Worm (Caenorhabditis elegans) whole organism, L2 larva: ENCODE results near the gene nfx-1.

Experiments used
- C34F6.9 ChIP-seq: fragments of 150-350 bp; optimal IDR thresholded peaks from 2 replicates; lab custom pipeline; 2014; ENCODE audit warnings: missing biosample characterization, missing genetic modification characterization
- F13H6.1 ChIP-seq: sonication (generic microtip); optimal IDR thresholded peaks from 2 replicates; lab custom pipeline; 2016; ENCODE audit warnings: missing genetic modification characterization, missing compliant biosample characterization
- R02D3.7 ChIP-seq: fragments of 150-350 bp; optimal IDR thresholded peaks from 2 replicates; lab custom pipeline; 2014; ENCODE audit warnings: missing biosample characterization, missing genetic modification characterization
- Y55F3AM.14 ChIP-seq: fragments of 200-800 bp; sonication (Bioruptor generic); optimal IDR thresholded peaks from 2 replicates; lab custom pipeline; 2018; ENCODE audit warnings: mild to moderate bottlenecking, missing genetic modification characterization, missing compliant biosample characterization
- alr-1 ChIP-seq: fragments of 150-350 bp; optimal IDR thresholded peaks from 2 replicates; lab custom pipeline; 2014; ENCODE audit warnings: missing biosample characterization, missing genetic modification characterization
- aly-2 ChIP-seq: fragments of 150-350 bp; optimal IDR thresholded peaks from 2 replicates; lab custom pipeline; 2014; ENCODE audit warnings: missing biosample characterization, missing genetic modification characterization
- ceh-16 ChIP-seq: fragments of 150-350 bp; optimal IDR thresholded peaks from 2 replicates; lab custom pipeline; 2014; ENCODE audit warnings: missing biosample characterization, missing genetic modification characterization
- ceh-82 ChIP-seq: fragments of 150-350 bp; optimal IDR thresholded peaks from 2 replicates; lab custom pipeline; 2014; ENCODE audit warnings: missing biosample characterization, missing genetic modification characterization
- crh-2 ChIP-seq: sonication (generic microtip); optimal IDR thresholded peaks from 2 replicates; lab custom pipeline; 2017; ENCODE audit warnings: missing biosample characterization, missing genetic modification characterization
- dmd-4 ChIP-seq: sonication (generic microtip); optimal IDR thresholded peaks from 2 replicates; lab custom pipeline; 2017; ENCODE audit warnings: missing biosample characterization, missing genetic modification characterization
- egl-27 ChIP-seq: sonication (generic microtip); optimal IDR thresholded peaks from 3 replicates; lab custom pipeline; 2017; ENCODE audit warnings: missing biosample characterization, missing genetic modification reagents, missing genetic modification characterization
- elt-3 ChIP-seq: sonication (generic microtip); optimal IDR thresholded peaks from 2 replicates; lab custom pipeline; 2017; ENCODE audit warnings: missing biosample characterization, missing genetic modification characterization
- fos-1 ChIP-seq: fragments of 150-350 bp; optimal IDR thresholded peaks from 2 replicates; lab custom pipeline; 2014; ENCODE audit warnings: missing biosample characterization, missing genetic modification characterization
- gmeb-1 ChIP-seq: fragments of 150-350 bp; optimal IDR thresholded peaks from 2 replicates; lab custom pipeline; 2014; ENCODE audit warnings: missing biosample characterization, missing genetic modification characterization
- lin-13 ChIP-seq: fragments of 150-350 bp; optimal IDR thresholded peaks from 2 replicates; lab custom pipeline; 2014; ENCODE audit warnings: missing biosample characterization, missing genetic modification reagents, missing genetic modification characterization
- lin-39 ChIP-seq: fragments of 150-350 bp; optimal IDR thresholded peaks from 2 replicates; lab custom pipeline; 2014; ENCODE audit warnings: missing biosample characterization, missing genetic modification reagents, missing genetic modification characterization
- mbf-1 ChIP-seq: sonication (generic microtip); optimal IDR thresholded peaks from 2 replicates; lab custom pipeline; 2017; ENCODE audit warnings: missing biosample characterization, missing genetic modification characterization
- mdl-1 ChIP-seq, 2 experiments: fragments of 150-350 bp in 1 of 2; sonication (generic microtip) in 1 of 2; optimal IDR thresholded peaks; 2 replicates each; lab custom pipeline; 2017; ENCODE audit warnings: missing biosample characterization in 2 of 2, missing genetic modification characterization in 2 of 2
- nhr-10 ChIP-seq: sonication (generic microtip); optimal IDR thresholded peaks from 2 replicates; lab custom pipeline; 2017; ENCODE audit warnings: missing biosample characterization, missing genetic modification characterization
- nhr-12 ChIP-seq: fragments of 150-350 bp; optimal IDR thresholded peaks from 2 replicates; lab custom pipeline; 2014; ENCODE audit warnings: missing biosample characterization, missing genetic modification characterization
- nhr-129 ChIP-seq: fragments of 150-350 bp; optimal IDR thresholded peaks from 2 replicates; lab custom pipeline; 2014; ENCODE audit warnings: missing biosample characterization, missing genetic modification characterization
- nhr-21 ChIP-seq: fragments of 150-350 bp; optimal IDR thresholded peaks from 2 replicates; lab custom pipeline; 2014; ENCODE audit warnings: missing biosample characterization, missing genetic modification characterization
- nhr-23 ChIP-seq: fragments of 150-350 bp; optimal IDR thresholded peaks from 2 replicates; lab custom pipeline; 2014; ENCODE audit warnings: missing biosample characterization, missing genetic modification reagents, missing genetic modification characterization
- nhr-237 ChIP-seq: fragments of 150-350 bp; optimal IDR thresholded peaks from 2 replicates; lab custom pipeline; 2014; ENCODE audit warnings: missing biosample characterization, missing genetic modification characterization
- nhr-25 ChIP-seq: fragments of 150-350 bp; sonication (generic microtip); optimal IDR thresholded peaks from 3 replicates; lab custom pipeline; 2014; ENCODE audit warnings: missing biosample characterization, missing genetic modification characterization
- nhr-6 ChIP-seq: fragments of 150-350 bp; optimal IDR thresholded peaks from 2 replicates; lab custom pipeline; 2014; ENCODE audit warnings: missing biosample characterization, missing genetic modification characterization
- peb-1 ChIP-seq: fragments of 150-350 bp; optimal IDR thresholded peaks from 2 replicates; lab custom pipeline; 2014; ENCODE audit warnings: missing biosample characterization, missing genetic modification characterization
- sem-4 ChIP-seq: fragments of 150-350 bp; optimal IDR thresholded peaks from 2 replicates; lab custom pipeline; 2014; ENCODE audit warnings: missing biosample characterization, missing genetic modification reagents, missing genetic modification characterization
- skn-1 ChIP-seq: sonication (generic microtip); optimal IDR thresholded peaks from 2 replicates; lab custom pipeline; 2017; ENCODE audit warnings: missing biosample characterization, missing genetic modification characterization
- sma-3 ChIP-seq: sonication (generic microtip); optimal IDR thresholded peaks from 2 replicates; lab custom pipeline; 2016; ENCODE audit warnings: missing genetic modification reagents, missing genetic modification characterization, missing compliant biosample characterization
- sma-9 ChIP-seq, 2 experiments: fragments of 150-350 bp in 1 of 2; sonication (generic microtip) in 1 of 2; optimal IDR thresholded peaks; 2 replicates each; lab custom pipeline; 2014 to 2016; ENCODE audit warnings: missing genetic modification characterization in 2 of 2, mild to moderate bottlenecking in 1 of 2, missing biosample characterization in 1 of 2, missing compliant biosample characterization in 1 of 2, missing genetic modification reagents in 1 of 2, moderate library complexity in 1 of 2
- snpc-4 ChIP-seq: fragments of 150-350 bp; optimal IDR thresholded peaks from 2 replicates; lab custom pipeline; 2014; ENCODE audit warnings: missing biosample characterization, missing genetic modification characterization
- unc-39 ChIP-seq: fragments of 150-350 bp; optimal IDR thresholded peaks from 2 replicates; lab custom pipeline; 2014; ENCODE audit warnings: missing biosample characterization, missing genetic modification characterization
- unc-55 ChIP-seq: fragments of 150-350 bp; sonication (generic microtip); optimal IDR thresholded peaks from 3 replicates; lab custom pipeline; 2014; ENCODE audit warnings: missing biosample characterization, missing genetic modification reagents, missing genetic modification characterization
- unc-62 ChIP-seq: fragments of 150-350 bp; optimal IDR thresholded peaks from 2 replicates; lab custom pipeline; 2014; ENCODE audit warnings: missing biosample characterization, missing genetic modification reagents, missing genetic modification characterization
- ztf-1 ChIP-seq: fragments of 200-800 bp; sonication (Bioruptor generic); conservative IDR thresholded peaks from 2 replicates; pipeline ENCODE4 v1.3.6; 2022; ENCODE audit warnings: missing genetic modification characterization, missing compliant biosample characterization

The nfx-1 gene

ce11 chrIII:6353084-6353483, 22.1 kb upstream of the nfx-1 start, which contains the start of gene akap-1:
Gene akap-1, plus strand, starts transcription at chrIII:6353384.
- no peak for TF ChIP-seq peb-1 (tag; lab: Kevin White, UChicago)
- TF ChIP-seq Y55F3AM.14 (GFP tag; lab: Kevin White, UChicago) = no peak
- no peak for TF ChIP-seq fos-1
- TF ChIP-seq sma-9 (GFP tag; optimal IDR thresholded peaks at IDR 0.05; lab: Kevin White, UChicago) = no peak
- TF ChIP-seq sma-9 (tag; optimal IDR thresholded peaks at IDR 0.05; lab: Kevin White, UChicago) = no peak
- TF ChIP-seq unc-62 = no peak
- TF ChIP-seq sma-3 (GFP tag; lab: Kevin White, UChicago) = no peak
- no peak for TF ChIP-seq gmeb-1 (tag; lab: Kevin White, UChicago)
- no peak for TF ChIP-seq dmd-4 (tag; lab: Kevin White, UChicago)
- TF ChIP-seq mdl-1 (tag; optimal IDR thresholded peaks at IDR 0.05; lab: Kevin White, UChicago) = no peak
- no peak for TF ChIP-seq nhr-129 (tag; lab: Kevin White, UChicago)
- no peak for TF ChIP-seq alr-1 (tag; lab: Kevin White, UChicago)
- TF ChIP-seq nhr-23 = no peak
- no peak for TF ChIP-seq nhr-10 (tag; lab: Kevin White, UChicago)
- no peak for TF ChIP-seq nhr-12 (tag; lab: Kevin White, UChicago)
- no peak for TF ChIP-seq elt-3 (tag; lab: Kevin White, UChicago)
- TF ChIP-seq C34F6.9 (tag; lab: Kevin White, UChicago) = no peak
- TF ChIP-seq F13H6.1 (tag; lab: Kevin White, UChicago) = no peak
- TF ChIP-seq crh-2 (tag; lab: Kevin White, UChicago) = no peak
- no peak for TF ChIP-seq ztf-1 (GFP tag; lab: Robert Waterston, UW)

DNA sequence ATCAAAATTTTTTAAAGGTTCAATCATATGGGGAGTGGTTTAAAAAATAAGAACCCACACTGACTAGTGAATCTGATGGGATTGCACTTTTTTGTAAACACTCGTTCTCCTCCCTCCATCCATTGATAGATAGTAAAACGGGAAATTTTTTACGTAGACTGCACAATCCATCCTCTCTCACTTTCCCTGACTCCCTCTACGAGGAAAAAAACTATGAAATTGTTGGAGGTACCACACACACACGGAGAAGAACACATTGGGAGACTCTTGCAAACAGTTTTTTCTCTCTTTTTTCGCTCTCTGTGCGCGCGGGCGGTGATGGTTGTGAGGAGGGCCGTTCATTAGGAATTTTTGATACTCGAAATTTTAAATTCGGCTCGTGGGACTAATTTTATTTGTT, 19.8 kb upstream of the nfx-1 start:
- TF ChIP-seq unc-55 (GFP tag; lab: Kevin White, UChicago) (peak; percentile 65), unc-62 (no peak), lin-13 (GFP tag; lab: Kevin White, UChicago) (no peak), nhr-129 (tag; lab: Kevin White, UChicago) (peak; percentile 8), crh-2 (tag; lab: Kevin White, UChicago) (no peak), aly-2 (no peak), unc-39 (no peak), ztf-1 (GFP tag; lab: Robert Waterston, UW) (no peak), skn-1 (tag; lab: Kevin White, UChicago) (no peak)

ce11 chrIII:6356007-6356406, 19.2 kb upstream of the nfx-1 start:
- TF ChIP-seq egl-27 (no peak), nhr-129 (tag; lab: Kevin White, UChicago) (peak; percentile 19)
- TF ChIP-seq, all 48 proteins: peak for 1

DNA sequence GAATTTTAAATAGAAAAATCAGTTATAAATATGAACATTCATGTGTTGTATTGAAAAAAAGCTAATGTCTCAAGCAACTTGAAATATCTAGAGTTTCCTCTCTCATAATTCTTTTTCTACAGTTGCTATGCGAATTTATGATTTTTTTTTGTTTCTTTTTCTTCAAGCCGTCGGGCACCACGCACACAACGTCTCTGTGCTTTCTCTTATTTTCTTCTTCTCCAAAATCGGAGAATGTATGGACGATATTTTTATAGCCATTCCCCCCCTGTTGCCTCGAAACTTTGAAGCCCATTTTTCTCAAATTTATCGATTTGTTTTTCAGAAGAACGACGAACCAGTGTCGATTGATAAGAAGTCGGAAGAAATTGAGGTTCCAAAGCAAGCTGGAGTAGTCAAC, 18.4 kb upstream of the nfx-1 start:
- no peak for TF ChIP-seq R02D3.7
- TF ChIP-seq lin-13 (GFP tag; lab: Kevin White, UChicago) = no peak
- no peak for TF ChIP-seq ztf-1 (GFP tag; lab: Robert Waterston, UW)
- TF ChIP-seq sem-4 (tag; lab: Kevin White, UChicago) = no peak
- no peak for TF ChIP-seq aly-2
- no peak for TF ChIP-seq egl-27
- TF ChIP-seq F13H6.1 (tag; lab: Kevin White, UChicago) = no peak
- TF ChIP-seq ceh-82 (tag; lab: Kevin White, UChicago) = no peak
- no peak for TF ChIP-seq snpc-4 (tag; lab: Kevin White, UChicago)
- TF ChIP-seq nhr-237 (tag; lab: Kevin White, UChicago) = no peak
- TF ChIP-seq skn-1 (tag; lab: Kevin White, UChicago) = no peak
- no peak for TF ChIP-seq nhr-129 (tag; lab: Kevin White, UChicago)
- TF ChIP-seq unc-39 = no peak
- no peak for TF ChIP-seq lin-39 (tag; lab: Kevin White, UChicago)
- no peak for TF ChIP-seq fos-1
- no peak for TF ChIP-seq mbf-1 (tag; lab: Kevin White, UChicago)

DNA sequence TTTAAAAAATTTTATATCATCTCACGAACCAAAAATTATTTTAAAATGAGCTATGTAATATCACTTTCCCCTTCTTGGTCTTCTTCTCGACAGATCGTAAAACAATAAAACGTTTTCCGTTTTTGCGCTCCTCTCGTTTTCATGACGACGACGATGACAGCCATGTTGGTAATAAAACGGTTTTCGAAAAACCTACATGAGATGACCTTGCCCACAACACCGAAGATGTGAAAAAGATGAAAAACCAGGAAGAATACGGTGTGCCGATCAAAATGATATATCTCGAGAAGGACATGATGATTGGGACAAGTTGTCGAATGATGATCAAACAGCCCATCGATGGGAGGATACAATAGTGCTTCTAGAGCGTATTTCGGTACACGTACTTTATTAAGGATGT, 16.5 kb upstream of the nfx-1 start:
- TF ChIP-seq sma-9 (GFP tag; optimal IDR thresholded peaks at IDR 0.05; lab: Kevin White, UChicago) (peak; percentile 48), sma-9 (tag; optimal IDR thresholded peaks at IDR 0.05; lab: Kevin White, UChicago) (no peak), nhr-25 (tag; lab: Kevin White, UChicago) (peak; percentile 15), nhr-6 (tag; lab: Kevin White, UChicago) (peak; percentile 4), nhr-21 (tag; lab: Kevin White, UChicago) (no peak), ceh-82 (tag; lab: Kevin White, UChicago) (no peak), fos-1 (no peak), ceh-16 (tag; lab: Kevin White, UChicago) (peak; percentile 77), nhr-237 (tag; lab: Kevin White, UChicago) (no peak)
